Worm (Caenorhabditis elegans): ENCODE data around the gene ampd-1.

The ampd-1 gene

DNA sequence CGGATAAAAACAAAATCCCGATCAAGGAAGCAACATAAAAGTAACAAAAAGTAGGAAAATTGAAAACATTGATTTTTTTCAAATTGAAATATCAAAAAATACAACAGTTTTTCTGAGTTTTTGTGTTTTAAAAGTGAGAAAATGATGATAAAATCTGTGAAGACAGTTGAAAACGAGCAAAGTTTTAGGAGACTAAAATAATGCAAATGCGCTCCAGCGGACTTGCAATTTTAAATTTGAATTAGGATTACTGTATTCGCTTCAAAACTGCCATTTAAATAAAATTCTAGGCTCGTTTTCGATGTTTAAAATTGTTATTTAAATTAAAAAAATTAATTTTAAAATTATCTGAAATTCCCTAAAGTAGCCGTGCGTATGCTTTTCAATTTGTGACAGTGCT lies 15.2 kb upstream of the ampd-1 start:
- TF ChIP-seq let-526 (GFP tag; IDR thresholded peaks at IDR 0.05) (no peak), Y56A3A.18 (GFP tag; IDR thresholded peaks at IDR 0.05) (no peak), nfyb-1 (GFP tag; IDR thresholded peaks at IDR 0.05) (no peak), lsl-1 (GFP tag; optimal IDR thresholded peaks at IDR 0.05) (peak; percentile 80), D2030.7 (GFP tag; IDR thresholded peaks at IDR 0.05) (peak; percentile 27; the same call in 1 of the 2 replicates), efl-1 (GFP tag; optimal IDR thresholded peaks at IDR 0.05) (peak; percentile 20), ZK185.1 (tag; optimal IDR thresholded peaks at IDR 0.05; ENCODE audit: poor library complexity, severe bottlenecking) (no peak), mcd-1 (GFP tag; IDR thresholded peaks at IDR 0.05) (peak; percentile 57; the same call in 1 of the 2 replicates), mes-4 (tag; optimal IDR thresholded peaks at IDR 0.05) (no peak), sea-2 (GFP tag; IDR thresholded peaks at IDR 0.05) (no peak)

DNA sequence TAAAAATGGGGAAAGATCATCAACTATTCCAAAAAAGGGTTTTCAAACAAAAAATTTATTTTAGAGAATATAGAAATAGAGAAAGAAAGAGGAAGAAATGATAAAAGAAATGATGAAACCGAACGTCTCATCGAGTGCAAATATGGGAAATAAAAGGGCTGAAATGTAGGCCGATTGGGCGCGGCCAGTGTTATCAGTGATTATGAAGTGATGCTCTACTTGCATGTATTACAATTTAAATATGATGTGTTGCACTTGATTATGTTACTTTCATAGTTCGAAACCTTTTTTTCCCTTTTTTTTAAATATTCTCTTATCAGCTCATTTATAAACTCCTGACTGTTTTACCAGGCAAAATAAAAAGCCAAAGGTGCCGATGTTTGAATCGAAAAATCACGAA lies 11.4 kb upstream of the ampd-1 start:
- TF ChIP-seq nhr-80 (tag; optimal IDR thresholded peaks at IDR 0.05) = peak; percentile 85
- no peak for TF ChIP-seq snpc-1.3 (tag; optimal IDR thresholded peaks at IDR 0.05; ENCODE audit: insufficient read depth)

DNA sequence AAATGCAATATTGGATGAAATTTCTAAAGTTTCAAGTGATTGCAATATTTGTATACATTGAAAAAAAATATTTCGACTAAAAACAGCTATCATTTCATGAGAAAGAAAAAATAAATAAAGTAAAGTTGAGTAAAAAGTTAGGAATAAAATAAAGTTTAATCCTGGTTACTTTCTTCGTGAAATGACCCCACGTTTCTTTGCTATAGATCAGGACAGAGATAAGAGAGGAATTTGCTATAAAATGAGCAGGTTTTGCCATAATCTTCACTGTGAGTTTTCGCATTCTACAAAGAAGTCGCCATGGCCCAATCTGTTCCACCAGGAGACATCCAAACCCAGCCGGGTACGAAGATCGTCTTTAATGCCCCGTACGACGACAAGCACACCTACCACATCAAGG lies 9.1 kb upstream of the ampd-1 start, which contains the start of gene msp-49:
msp-49 (plus strand) TSS at position 301 of the 400 bp plus-strand sequence.
- TF ChIP-seq egl-18 (GFP tag; IDR thresholded peaks at IDR 0.05) = no peak
- no peak for TF ChIP-seq ceh-91 (GFP tag; IDR thresholded peaks at IDR 0.05)

DNA sequence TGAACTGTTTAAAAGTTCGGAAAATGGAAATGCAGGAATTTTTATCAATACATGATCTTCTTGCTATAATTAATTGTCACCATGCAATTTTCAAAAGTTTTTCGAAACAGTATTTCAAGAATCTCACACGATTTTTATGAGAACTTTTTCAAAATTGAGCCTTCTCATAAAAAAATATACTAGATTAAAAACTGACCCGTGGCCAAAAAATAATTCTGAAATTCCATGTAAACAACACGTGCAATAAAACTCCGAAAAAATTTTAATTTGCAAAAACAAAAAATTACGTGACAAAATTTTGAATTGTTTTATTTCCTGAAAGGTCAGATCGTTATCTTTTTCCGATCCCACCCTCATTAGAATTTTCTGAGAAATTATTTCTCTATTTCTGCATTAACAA lies 7.6 kb upstream of the ampd-1 start, which contains the start of gene C34F11.5:
C34F11.5 (plus strand) TSS at position 301 of the 400 bp plus-strand sequence.
- TF ChIP-seq atf-7 (tag; optimal IDR thresholded peaks at IDR 0.05) = no peak

DNA sequence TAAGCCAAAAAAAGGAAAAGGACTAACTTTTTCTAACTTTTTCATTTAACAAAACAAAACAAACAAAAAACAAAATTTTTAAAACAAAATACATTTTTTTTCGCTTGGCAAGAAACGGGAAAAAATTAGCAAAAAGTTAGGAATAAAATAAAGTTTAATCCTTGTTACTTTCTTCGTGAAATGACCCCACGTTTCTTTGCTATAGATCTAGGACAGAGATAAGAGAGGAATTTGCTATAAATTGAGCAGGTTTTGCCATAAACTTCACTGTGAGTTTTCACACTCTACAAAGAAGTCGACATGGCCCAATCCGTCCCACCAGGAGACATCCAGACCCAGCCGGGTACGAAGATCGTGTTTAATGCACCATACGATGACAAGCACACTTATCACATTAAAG lies 3.6 kb upstream of the ampd-1 start, which contains the start of gene msp-50:
msp-50 (plus strand) TSS at position 301 of the 400 bp plus-strand sequence.
- no peak for TF ChIP-seq nhr-80 (tag; optimal IDR thresholded peaks at IDR 0.05)
- TF ChIP-seq atf-7 (tag; optimal IDR thresholded peaks at IDR 0.05) = no peak
- TF ChIP-seq hsf-1 (GFP tag; IDR thresholded peaks at IDR 0.05) = no peak
- no peak for TF ChIP-seq sea-2 (GFP tag; IDR thresholded peaks at IDR 0.05)
- no peak for TF ChIP-seq ztf-22 (GFP tag; optimal IDR thresholded peaks at IDR 0.05)
- no peak for TF ChIP-seq lin-26 (GFP tag; IDR thresholded peaks at IDR 0.05)
- TF ChIP-seq aptf-3 (GFP tag; IDR thresholded peaks at IDR 0.05) = no peak
- no peak for TF ChIP-seq ztf-6 (GFP tag; IDR thresholded peaks at IDR 0.05)
- no peak for TF ChIP-seq lir-1 (GFP tag; conservative IDR thresholded peaks at IDR 0.05)
- no peak for TF ChIP-seq B0019.2 (GFP tag; conservative IDR thresholded peaks at IDR 0.05)
- TF ChIP-seq aptf-2 (GFP tag; conservative IDR thresholded peaks at IDR 0.05) = no peak
- no peak for TF ChIP-seq rpc-1 (optimal IDR thresholded peaks at IDR 0.05)
- TF ChIP-seq rpc-1 (tag; optimal IDR thresholded peaks at IDR 0.05) = no peak
- no peak for TF ChIP-seq ekl-4 (GFP tag; IDR thresholded peaks at IDR 0.05)
- no peak for TF ChIP-seq nhr-179 (tag; optimal IDR thresholded peaks at IDR 0.05)
- TF ChIP-seq B0261.1 (tag; optimal IDR thresholded peaks at IDR 0.05) = no peak
- no peak for TF ChIP-seq F55B11.4 (tag; optimal IDR thresholded peaks at IDR 0.05; ENCODE audit: borderline replicate concordance, insufficient read depth)
- TF ChIP-seq F57A8.1 (GFP tag; optimal IDR thresholded peaks at IDR 0.05) = no peak
- TF ChIP-seq mel-28 (tag; optimal IDR thresholded peaks at IDR 0.05; ENCODE audit: borderline replicate concordance) = no peak
- TF ChIP-seq lin-40 (tag; optimal IDR thresholded peaks at IDR 0.05) = no peak
- no peak for TF ChIP-seq K12H6.12 (tag; optimal IDR thresholded peaks at IDR 0.05)
